Fruit fly (Drosophila melanogaster) whole organism, embryonic: Measurements from ENCODE around the gene CG33120.

Experiments
- Aef1 ChIP-seq: fragments of 200-800 bp; sonication (Bioruptor generic); IDR thresholded peaks from 3 replicates; pipeline ENCODE4 v1.3.6; 2022; ENCODE audit warnings: missing biosample characterization, missing genetic modification characterization
- Atf3 ChIP-seq: fragments of 200-800 bp; sonication (Bioruptor generic); optimal IDR thresholded peaks from 3 replicates; lab custom pipeline; 2016; ENCODE audit warnings: missing biosample characterization, missing genetic modification characterization
- Awh ChIP-seq: fragments of 200-800 bp; sonication (Bioruptor generic); IDR thresholded peaks from 2 replicates; pipeline ENCODE4, ENCODE4 v1.3.6; 2022; ENCODE audit warnings: missing biosample characterization, missing genetic modification characterization
- CG10209 ChIP-seq: fragments of 200-800 bp; sonication (Bioruptor generic); optimal IDR thresholded peaks from 3 replicates; lab custom pipeline; 2017; ENCODE audit warnings: missing biosample characterization, mild to moderate bottlenecking, missing genetic modification characterization, missing genetic modification reagents
- CG11504 ChIP-seq: fragments of 200-800 bp; sonication (Bioruptor generic); optimal IDR thresholded peaks from 3 replicates; lab custom pipeline; 2019; ENCODE audit warnings: missing biosample characterization, mild to moderate bottlenecking, missing genetic modification characterization, moderate library complexity
- CG14014 ChIP-seq: fragments of 200-800 bp; sonication (Bioruptor generic); IDR thresholded peaks from 2 replicates; pipeline ENCODE4 v1.3.6; 2022; ENCODE audit warnings: missing biosample characterization, missing genetic modification characterization
- CG14441 ChIP-seq: fragments of 200-800 bp; sonication (Bioruptor generic); IDR thresholded peaks from 2 replicates; pipeline ENCODE4 v1.3.6; 2022; ENCODE audit warnings: missing biosample characterization, missing genetic modification characterization
- CG1792 ChIP-seq: fragments of 200-800 bp; sonication (Bioruptor generic); optimal IDR thresholded peaks from 2 replicates; lab custom pipeline; 2016; ENCODE audit warnings: missing biosample characterization, missing genetic modification characterization
- CG32772 ChIP-seq: fragments of 200-800 bp; sonication (Bioruptor generic); IDR thresholded peaks from 2 replicates; pipeline ENCODE4 v1.3.6; 2022; ENCODE audit warnings: missing biosample characterization, missing genetic modification characterization
- CG33213 ChIP-seq: fragments of 200-800 bp; sonication (Bioruptor generic); optimal IDR thresholded peaks from 3 replicates; lab custom pipeline; 2016; ENCODE audit warnings: missing biosample characterization, missing genetic modification characterization
- CG4730 ChIP-seq: fragments of 200-800 bp; sonication (Bioruptor generic); IDR thresholded peaks from 2 replicates; pipeline ENCODE4 v1.3.6; 2022; ENCODE audit warnings: missing biosample characterization, missing genetic modification characterization
- CG6683 ChIP-seq: fragments of 200-800 bp; sonication (Bioruptor generic); optimal IDR thresholded peaks from 2 replicates; lab custom pipeline; 2017; ENCODE audit warnings: missing biosample characterization, mild to moderate bottlenecking, missing genetic modification characterization, missing genetic modification reagents
- CG6813 ChIP-seq: fragments of 200-800 bp; sonication (Bioruptor generic); optimal IDR thresholded peaks from 2 replicates; lab custom pipeline; 2017; ENCODE audit warnings: missing biosample characterization, missing genetic modification characterization, mild to moderate bottlenecking, moderate library complexity, missing genetic modification reagents
- CG7372 ChIP-seq: fragments of 200-800 bp; sonication (Bioruptor generic); IDR thresholded peaks from 2 replicates; pipeline ENCODE4 v1.3.6; 2022; ENCODE audit warnings: missing biosample characterization, missing genetic modification characterization
- CG7556 ChIP-seq: fragments of 200-800 bp; sonication (Bioruptor generic); optimal IDR thresholded peaks from 2 replicates; lab custom pipeline; 2017; ENCODE audit warnings: missing biosample characterization, mild to moderate bottlenecking, missing genetic modification characterization
- CG7963 ChIP-seq: fragments of 200-800 bp; sonication (Bioruptor generic); IDR thresholded peaks from 3 replicates; pipeline ENCODE4 v1.3.6; 2022; ENCODE audit warnings: missing biosample characterization, missing genetic modification characterization; ENCODE audit not compliant: partially characterized antibody
- Chrac-16 ChIP-seq: fragments of 200-800 bp; sonication (Bioruptor generic); optimal IDR thresholded peaks from 3 replicates; lab custom pipeline; 2016; ENCODE audit warnings: missing biosample characterization, missing genetic modification characterization
- CkIIα-i1 ChIP-seq: fragments of 200-800 bp; sonication (Bioruptor generic); IDR thresholded peaks from 2 replicates; pipeline ENCODE4 v1.3.6; 2022; ENCODE audit warnings: missing biosample characterization, missing genetic modification characterization
- Dp ChIP-seq: fragments of 200-800 bp; sonication (Bioruptor generic); optimal IDR thresholded peaks from 2 replicates; lab custom pipeline; 2018; ENCODE audit warnings: missing biosample characterization, mild to moderate bottlenecking, missing genetic modification characterization, moderate library complexity
- Fer2 ChIP-seq: fragments of 200-800 bp; sonication (Bioruptor generic); optimal IDR thresholded peaks from 2 replicates; lab custom pipeline; 2018; ENCODE audit warnings: missing biosample characterization, mild to moderate bottlenecking, missing genetic modification characterization, moderate library complexity
- Hr51 ChIP-seq, 2 experiments: fragments of 200-800 bp; sonication (Bioruptor generic); optimal IDR thresholded peaks; 2 replicates in 1 of 2; 3 replicates in 1 of 2; lab custom pipeline; 2016 to 2018; ENCODE audit warnings: missing biosample characterization in 2 of 2, missing genetic modification characterization in 2 of 2, mild to moderate bottlenecking in 1 of 2, moderate library complexity in 1 of 2
- Hsf ChIP-seq: fragments of 200-800 bp; sonication (Bioruptor generic); optimal IDR thresholded peaks from 3 replicates; lab custom pipeline; 2016; ENCODE audit warnings: missing biosample characterization, missing genetic modification characterization
- Jarid2 ChIP-seq: fragments of 200-800 bp; sonication (Bioruptor generic); optimal IDR thresholded peaks from 3 replicates; lab custom pipeline; 2017; ENCODE audit warnings: mild to moderate bottlenecking, missing biosample characterization, missing genetic modification reagents, missing genetic modification characterization
- Oli ChIP-seq: fragments of 200-800 bp; sonication (Bioruptor generic); optimal IDR thresholded peaks from 2 replicates; lab custom pipeline; 2018; ENCODE audit warnings: missing biosample characterization, mild to moderate bottlenecking, missing genetic modification characterization, moderate library complexity
- Sin3A ChIP-seq: fragments of >200 bp; optimal IDR thresholded peaks from 2 replicates; lab custom pipeline; 2018
- Spps ChIP-seq: fragments of 200-800 bp; sonication (Bioruptor generic); optimal IDR thresholded peaks from 2 replicates; lab custom pipeline; 2018; ENCODE audit warnings: missing biosample characterization, mild to moderate bottlenecking, missing genetic modification characterization
- az2 ChIP-seq: fragments of 200-800 bp; sonication (Bioruptor generic); optimal IDR thresholded peaks from 3 replicates; lab custom pipeline; 2016; ENCODE audit warnings: missing biosample characterization, missing genetic modification characterization
- chinmo ChIP-seq: fragments of 200-800 bp; sonication (Bioruptor generic); IDR thresholded peaks from 4 replicates; pipeline ENCODE4 v1.3.6; 2022; ENCODE audit warnings: missing biosample characterization, missing genetic modification characterization; ENCODE audit not compliant: partially characterized antibody
- crc ChIP-seq: fragments of 200-800 bp; sonication (Bioruptor generic); optimal IDR thresholded peaks from 2 replicates; lab custom pipeline; 2016; ENCODE audit warnings: missing biosample characterization, missing genetic modification characterization
- da ChIP-seq: fragments of 200-800 bp; sonication (Bioruptor generic); optimal IDR thresholded peaks from 2 replicates; lab custom pipeline; 2016; ENCODE audit warnings: missing biosample characterization, missing genetic modification characterization
- dmrt99B ChIP-seq: fragments of 200-800 bp; sonication (Bioruptor generic); optimal IDR thresholded peaks from 2 replicates; lab custom pipeline; 2018; ENCODE audit warnings: missing biosample characterization, mild to moderate bottlenecking, missing genetic modification characterization, moderate library complexity
- fru ChIP-seq: fragments of >200 bp; optimal IDR thresholded peaks from 2 replicates; lab custom pipeline; 2017
- gce ChIP-seq: fragments of 200-800 bp; sonication (Bioruptor generic); IDR thresholded peaks from 3 replicates; pipeline ENCODE4 v1.3.6; 2022; ENCODE audit warnings: missing biosample characterization, missing genetic modification characterization
- grau ChIP-seq: fragments of 200-800 bp; optimal IDR thresholded peaks from 3 replicates; lab custom pipeline; 2019; ENCODE audit warnings: missing biosample characterization, mild to moderate bottlenecking, missing genetic modification characterization, moderate library complexity
- h ChIP-seq: fragments of >200 bp; optimal IDR thresholded peaks from 2 replicates; lab custom pipeline; 2017
- ham ChIP-seq: fragments of 200-800 bp; sonication (Bioruptor generic); IDR thresholded peaks from 2 replicates; pipeline ENCODE4 v1.3.6; 2022; ENCODE audit warnings: missing biosample characterization, missing genetic modification characterization
- hb ChIP-seq: fragments of 200-800 bp; sonication (Bioruptor generic); IDR thresholded peaks from 3 replicates; pipeline ENCODE4 v1.3.6; 2022; ENCODE audit warnings: missing biosample characterization, missing genetic modification characterization; ENCODE audit not compliant: partially characterized antibody
- jigr1 ChIP-seq: fragments of 200-800 bp; sonication (Bioruptor generic); IDR thresholded peaks from 3 replicates; pipeline ENCODE4 v1.3.6; 2022; ENCODE audit warnings: missing biosample characterization, missing genetic modification characterization
- jumu ChIP-seq: fragments of 200-800 bp; sonication (Bioruptor generic); optimal IDR thresholded peaks from 3 replicates; lab custom pipeline; 2016; ENCODE audit warnings: missing biosample characterization, missing genetic modification characterization
- luna ChIP-seq: fragments of 200-800 bp; sonication (Bioruptor generic); optimal IDR thresholded peaks from 2 replicates; lab custom pipeline; 2016; ENCODE audit warnings: missing biosample characterization, missing genetic modification characterization
- nmo ChIP-seq: fragments of 200-800 bp; sonication (Bioruptor generic); optimal IDR thresholded peaks from 2 replicates; lab custom pipeline; 2018; ENCODE audit warnings: missing biosample characterization, mild to moderate bottlenecking, missing genetic modification characterization, moderate library complexity
- pan ChIP-seq, 4 experiments: fragments of >200 bp in 3 of 4; fragments of 200-800 bp in 1 of 4; sonication (Bioruptor generic) in 1 of 4; optimal IDR thresholded peaks in 3 of 4; IDR thresholded peaks in 1 of 4; 2 replicates each; pipeline versions ENCODE4 v1.3.6 to Lab custom; 2017 to 2022; ENCODE audit warnings: missing biosample characterization in 2 of 4, missing genetic modification characterization in 2 of 4, mixed read lengths in 1 of 4
- pho ChIP-seq: fragments of 200-800 bp; sonication (Bioruptor generic); optimal IDR thresholded peaks from 2 replicates; lab custom pipeline; 2016; ENCODE audit warnings: missing biosample characterization, missing genetic modification characterization
- psq ChIP-seq: fragments of 200-800 bp; sonication (Bioruptor generic); optimal IDR thresholded peaks from 2 replicates; lab custom pipeline; 2017; ENCODE audit warnings: missing biosample characterization, missing genetic modification characterization
- repo ChIP-seq: fragments of 200-800 bp; sonication (Bioruptor generic); optimal IDR thresholded peaks from 2 replicates; lab custom pipeline; 2016; ENCODE audit warnings: missing biosample characterization, missing genetic modification characterization
- salm ChIP-seq: fragments of 200-800 bp; sonication (Bioruptor generic); optimal IDR thresholded peaks from 2 replicates; lab custom pipeline; 2018; ENCODE audit warnings: missing biosample characterization, mild to moderate bottlenecking, missing genetic modification characterization
- tap ChIP-seq: fragments of 200-800 bp; optimal IDR thresholded peaks from 3 replicates; lab custom pipeline; 2019; ENCODE audit warnings: missing biosample characterization, mild to moderate bottlenecking, missing genetic modification characterization, moderate library complexity
- tll ChIP-seq, 2 experiments: fragments of 200-800 bp in 1 of 2; fragments of >200 bp in 1 of 2; sonication (Bioruptor generic) in 1 of 2; optimal IDR thresholded peaks; 2 replicates each; lab custom pipeline; 2017 to 2019; ENCODE audit warnings: missing biosample characterization in 2 of 2, missing genetic modification characterization in 2 of 2, mild to moderate bottlenecking in 1 of 2, moderate library complexity in 1 of 2
- usp ChIP-seq: fragments of >200 bp; optimal IDR thresholded peaks from 2 replicates; lab custom pipeline; 2017; ENCODE audit warnings: missing biosample characterization, missing genetic modification characterization
- vvl ChIP-seq: fragments of 200-800 bp; sonication (Bioruptor generic); IDR thresholded peaks from 2 replicates; pipeline ENCODE4 v1.3.6; 2022; ENCODE audit warnings: missing biosample characterization, missing genetic modification characterization
- wek ChIP-seq: fragments of 200-800 bp; sonication (Bioruptor generic); optimal IDR thresholded peaks from 3 replicates; lab custom pipeline; 2018; ENCODE audit warnings: missing biosample characterization, mild to moderate bottlenecking, missing genetic modification characterization, moderate library complexity
- zf30C ChIP-seq: fragments of 200-800 bp; sonication (Bioruptor generic); optimal IDR thresholded peaks from 3 replicates; lab custom pipeline; 2018; ENCODE audit warnings: missing biosample characterization, mild to moderate bottlenecking, missing genetic modification characterization

The CG33120 gene

dm6 chr2L:18889311-18889710, 44.9 kb upstream of the CG33120 start (continued):
- TF ChIP-seq luna (GFP tag; lab: Kevin White, UChicago) = no peak
- TF ChIP-seq Atf3 (GFP tag; lab: Kevin White, UChicago) = no peak
- TF ChIP-seq CG10209 (GFP tag; lab: Kevin White, UChicago) = no peak
- no peak for TF ChIP-seq CG32772 (GFP tag; lab: Robert Waterston, UW)
- TF ChIP-seq CG4730 (GFP tag; lab: Robert Waterston, UW) = no peak
- TF ChIP-seq CG7372 = no peak
- peak; percentile 45 for TF ChIP-seq CG11504 (tag; lab: Kevin White, UChicago)
- TF ChIP-seq CG1792 (GFP tag; lab: Kevin White, UChicago) = no peak
- TF ChIP-seq chinmo (GFP tag; lab: Robert Waterston, UW) = no peak
- peak; percentile 13 for TF ChIP-seq tap (tag; lab: Kevin White, UChicago)
- 0 out of 2 replicates have a peak, but pooled peaks have one; percentile 8 for TF ChIP-seq CG14014 (GFP tag; lab: Robert Waterston, UW)
- no peak for TF ChIP-seq Hr51 (GFP tag; optimal IDR thresholded peaks at IDR 0.05; lab: Kevin White, UChicago)
- no peak for TF ChIP-seq pho (GFP tag; lab: Kevin White, UChicago)
- TF ChIP-seq vvl = peak; percentile 44
- no peak for TF ChIP-seq Dp
- TF ChIP-seq Spps = no peak
- TF ChIP-seq repo (GFP tag; lab: Kevin White, UChicago) = no peak
- TF ChIP-seq wek (GFP tag; lab: Kevin White, UChicago) = no peak
- TF ChIP-seq Aef1 (GFP tag; lab: Robert Waterston, UW) = no peak
- no peak for TF ChIP-seq CG6813
- no peak for TF ChIP-seq CG7556 (GFP tag; lab: Kevin White, UChicago)
- TF ChIP-seq crc (GFP tag; lab: Kevin White, UChicago) = no peak
- no peak for TF ChIP-seq CG7963 (GFP tag; lab: Robert Waterston, UW)
- no peak for TF ChIP-seq salm
- no peak for TF ChIP-seq fru (lab: Kevin White, UChicago)
- TF ChIP-seq gce = no peak
- no peak for TF ChIP-seq zf30C
- TF ChIP-seq az2 (GFP tag; lab: Kevin White, UChicago) = no peak
- TF ChIP-seq dmrt99B (tag; lab: Kevin White, UChicago) = peak; percentile 16
- TF ChIP-seq Sin3A = no peak
- no peak for TF ChIP-seq Oli
- no peak for TF ChIP-seq Jarid2
- TF ChIP-seq h (lab: Kevin White, UChicago) = no peak
- TF ChIP-seq CG14441 (GFP tag; lab: Robert Waterston, UW) = no peak
- peak; percentile 10 for TF ChIP-seq grau (tag; lab: Kevin White, UChicago)
- TF ChIP-seq tll (GFP tag; optimal IDR thresholded peaks at IDR 0.05; lab: Kevin White, UChicago) = no peak
- TF ChIP-seq ham (GFP tag; lab: Robert Waterston, UW) = no peak
- no peak for TF ChIP-seq pan (optimal IDR thresholded peaks at IDR 0.05; lab: Kevin White, UChicago)
- TF ChIP-seq pan (GFP tag; optimal IDR thresholded peaks at IDR 0.05 in 1 of 2, IDR thresholded peaks at IDR 0.05 in 1 of 2) = no peak
- TF ChIP-seq jigr1 (GFP tag; lab: Robert Waterston, UW) = no peak
- TF ChIP-seq psq (GFP tag; lab: Kevin White, UChicago) = no peak
- TF ChIP-seq jumu = no peak
- no peak for TF ChIP-seq Hsf (GFP tag; lab: Kevin White, UChicago)
- no peak for TF ChIP-seq CG6683 (GFP tag; lab: Kevin White, UChicago)
- no peak for TF ChIP-seq Awh (GFP tag; lab: Robert Waterston, UW)
- TF ChIP-seq Chrac-16 = no peak
- no peak for TF ChIP-seq CG33213
- TF ChIP-seq nmo (GFP tag; lab: Kevin White, UChicago) = peak; percentile 14
- TF ChIP-seq da (GFP tag; lab: Kevin White, UChicago) = no peak
- no peak for TF ChIP-seq usp (GFP tag; lab: Kevin White, UChicago)
- no peak for TF ChIP-seq hb (GFP tag; lab: Robert Waterston, UW)
- no peak for TF ChIP-seq CkIIα-i1 (GFP tag; lab: Robert Waterston, UW)
- no peak for TF ChIP-seq Fer2 (tag; lab: Kevin White, UChicago)
